Fruit fly (Drosophila melanogaster) whole organism, pupa: ENCODE data around the gene CG34247.
A peak's percentile ranks its signal among the peaks of the same experiment; 100 is the strongest.

Source experiments
- CG10348 ChIP-seq: fragments of 200-800 bp; sonication (Bioruptor generic); IDR thresholded peaks from 2 replicates; pipeline ENCODE4 v1.3.6; 2022; ENCODE audit warnings: missing biosample characterization, missing genetic modification characterization
- CG12605 ChIP-seq: fragments of 200-800 bp; sonication (Bioruptor generic); IDR thresholded peaks from 2 replicates; pipeline ENCODE4 v1.3.6; 2022; ENCODE audit warnings: missing biosample characterization, missing genetic modification characterization
- CG13204 ChIP-seq: fragments of 200-800 bp; sonication (Bioruptor generic); optimal IDR thresholded peaks from 2 replicates; lab custom pipeline; 2018; ENCODE audit warnings: missing biosample characterization, mild to moderate bottlenecking, missing genetic modification characterization, moderate library complexity
- CG14655 ChIP-seq: fragments of 200-800 bp; sonication (Bioruptor generic); optimal IDR thresholded peaks from 3 replicates; lab custom pipeline; 2017; ENCODE audit warnings: mild to moderate bottlenecking, missing biosample characterization, missing genetic modification reagents, missing genetic modification characterization
- CG15710 ChIP-seq: fragments of 200-800 bp; sonication (Bioruptor generic); optimal IDR thresholded peaks from 2 replicates; lab custom pipeline; 2018; ENCODE audit warnings: missing biosample characterization, mild to moderate bottlenecking, missing genetic modification characterization, moderate library complexity
- CG32121 ChIP-seq: fragments of 200-800 bp; sonication (Bioruptor generic); IDR thresholded peaks from 2 replicates; pipeline ENCODE4 v1.3.6; 2022; ENCODE audit warnings: missing biosample characterization, missing genetic modification characterization
- CG34367 ChIP-seq: fragments of 200-800 bp; sonication (Bioruptor generic); optimal IDR thresholded peaks from 2 replicates; lab custom pipeline; 2018; ENCODE audit warnings: missing biosample characterization, mild to moderate bottlenecking, missing genetic modification characterization
- CG4496 ChIP-seq: fragments of 200-800 bp; sonication (Bioruptor generic); IDR thresholded peaks from 3 replicates; pipeline ENCODE4 v1.3.6; 2022; ENCODE audit warnings: missing biosample characterization, missing genetic modification characterization
- CG8301 ChIP-seq: fragments of 200-800 bp; sonication (Bioruptor generic); optimal IDR thresholded peaks from 2 replicates; lab custom pipeline; 2018; ENCODE audit warnings: missing biosample characterization, mild to moderate bottlenecking, missing genetic modification characterization
- D1 ChIP-seq: fragments of 200-800 bp; sonication (Bioruptor generic); optimal IDR thresholded peaks from 2 replicates; lab custom pipeline; 2018; ENCODE audit warnings: missing biosample characterization, mild to moderate bottlenecking, missing genetic modification characterization, moderate library complexity
- Pif1A ChIP-seq: fragments of 200-800 bp; sonication (Bioruptor generic); optimal IDR thresholded peaks from 3 replicates; lab custom pipeline; 2016; ENCODE audit warnings: missing biosample characterization, missing genetic modification characterization
- Pif1B ChIP-seq: fragments of 200-800 bp; sonication (Bioruptor generic); optimal IDR thresholded peaks from 3 replicates; lab custom pipeline; 2016; ENCODE audit warnings: missing biosample characterization, missing genetic modification characterization
- gl ChIP-seq: fragments of 200-800 bp; sonication (Bioruptor generic); optimal IDR thresholded peaks from 2 replicates; lab custom pipeline; 2018; ENCODE audit warnings: missing biosample characterization, mild to moderate bottlenecking, missing genetic modification characterization

DNA sequence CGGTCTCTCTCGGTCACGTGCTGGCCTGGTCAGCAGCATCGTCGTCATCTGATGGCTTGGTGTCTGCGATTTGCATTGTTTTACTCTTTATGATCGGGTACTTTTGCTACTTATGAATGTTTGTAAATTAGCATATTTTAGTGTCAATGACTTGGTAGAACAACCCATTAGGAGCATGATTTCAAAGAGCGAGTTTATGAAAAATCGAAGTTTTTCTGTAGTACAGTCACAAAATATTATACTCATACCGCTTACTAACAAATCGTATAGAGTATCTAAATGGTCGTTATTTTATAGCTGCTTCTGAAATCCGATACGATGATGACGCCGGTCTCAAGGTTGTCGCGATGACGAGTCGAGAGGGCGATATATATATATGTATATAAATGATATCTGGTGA lies 24.9 kb upstream of the CG34247 start:
- TF ChIP-seq CG13204 (GFP tag; lab: Kevin White, UChicago), result peak; percentile 33
- TF ChIP-seq Pif1B (GFP tag; lab: Kevin White, UChicago), result peak; percentile 56
- TF ChIP-seq gl, result peak; percentile 53
- peak; percentile 65 for TF ChIP-seq Pif1A (GFP tag; lab: Kevin White, UChicago)
- TF ChIP-seq D1, result peak; percentile 62
- no peak for TF ChIP-seq CG8301 (tag; lab: Kevin White, UChicago)
- peak; percentile 27 for TF ChIP-seq CG14655 (GFP tag; lab: Kevin White, UChicago)
- no peak for TF ChIP-seq CG32121 (GFP tag; lab: Robert Waterston, UW)
- no peak for TF ChIP-seq CG4496
- no peak for TF ChIP-seq CG12605 (GFP tag; lab: Robert Waterston, UW)
- peak; percentile 86 for TF ChIP-seq CG15710 (tag; lab: Kevin White, UChicago)
- TF ChIP-seq CG10348 (GFP tag; lab: Robert Waterston, UW), result no peak
- peak; percentile 67 for TF ChIP-seq CG34367 (tag; lab: Kevin White, UChicago)
